Worm (Caenorhabditis elegans) whole organism, L1 larva: ENCODE data around the gene F55D10.4.

Experiments
- F16B12.6 ChIP-seq: fragments of 150-350 bp; optimal IDR thresholded peaks from 2 replicates; lab custom pipeline; 2014; ENCODE audit warnings: missing biosample characterization, missing genetic modification characterization
- alr-1 ChIP-seq: fragments of 200-800 bp; sonication (Bioruptor generic); optimal IDR thresholded peaks from 2 replicates; lab custom pipeline; 2018; ENCODE audit warnings: borderline replicate concordance, mild to moderate bottlenecking, missing genetic modification characterization, missing compliant biosample characterization
- aly-2 ChIP-seq: fragments of 150-350 bp; optimal IDR thresholded peaks from 2 replicates; lab custom pipeline; 2014; ENCODE audit warnings: missing biosample characterization, missing genetic modification characterization
- blmp-1 ChIP-seq: fragments of 150-350 bp; optimal IDR thresholded peaks from 2 replicates; lab custom pipeline; 2014; ENCODE audit warnings: missing biosample characterization, missing genetic modification characterization
- ceh-82 ChIP-seq, 3 experiments: fragments of 150-350 bp in 1 of 3; sonication (generic microtip) in 2 of 3; optimal IDR thresholded peaks; 2 replicates each; lab custom pipeline; 2014 to 2017; ENCODE audit warnings: missing biosample characterization in 3 of 3, missing genetic modification characterization in 3 of 3
- ceh-88 ChIP-seq: fragments of 200-800 bp; sonication (Bioruptor generic); IDR thresholded peaks from 2 replicates; pipeline ENCODE4 v1.3.6; 2022; ENCODE audit warnings: missing genetic modification characterization, missing compliant biosample characterization
- dpl-1 ChIP-seq, 3 experiments: fragments of 150-350 bp in 2 of 3; sonication (generic microtip) in 1 of 3; optimal IDR thresholded peaks; 2 replicates each; lab custom pipeline; 2014 to 2017; ENCODE audit warnings: missing biosample characterization in 3 of 3, missing genetic modification characterization in 3 of 3, missing genetic modification reagents in 3 of 3
- efl-1 ChIP-seq, 4 experiments: fragments of 150-350 bp; optimal IDR thresholded peaks in 3 of 4; peaks in 1 of 4; 1 replicate in 1 of 4; 2 replicates in 3 of 4; lab custom pipeline; 2014; ENCODE audit warnings: missing biosample characterization in 2 of 4, missing genetic modification characterization in 2 of 4, missing genetic modification reagents in 2 of 4
- efl-3 ChIP-seq: fragments of 200-800 bp; sonication (Bioruptor generic); optimal IDR thresholded peaks from 2 replicates; lab custom pipeline; 2018; ENCODE audit warnings: mild to moderate bottlenecking, missing genetic modification characterization, missing compliant biosample characterization
- egl-27 ChIP-seq, 2 experiments: fragments of 150-350 bp in 1 of 2; sonication (generic microtip); optimal IDR thresholded peaks; 3 replicates each; lab custom pipeline; 2017 to 2018; ENCODE audit warnings: missing biosample characterization in 2 of 2, missing genetic modification characterization in 2 of 2, missing genetic modification reagents in 2 of 2
- elt-2 ChIP-seq: sonication (generic microtip); optimal IDR thresholded peaks from 2 replicates; lab custom pipeline; 2016; ENCODE audit warnings: missing genetic modification characterization, mild to moderate bottlenecking, inconsistent platforms, missing compliant biosample characterization, missing genetic modification reagents
- elt-3 ChIP-seq, 6 experiments: fragments of 150-350 bp in 1 of 6; sonication (generic microtip); optimal IDR thresholded peaks; 2 replicates each; lab custom pipeline; 2017 to 2018; ENCODE audit warnings: missing biosample characterization in 6 of 6, missing genetic modification characterization in 6 of 6, inconsistent platforms in 1 of 6
- fkh-10 ChIP-seq: sonication (generic microtip); optimal IDR thresholded peaks from 2 replicates; lab custom pipeline; 2017; ENCODE audit warnings: missing biosample characterization, missing genetic modification reagents, missing genetic modification characterization
- fkh-4 ChIP-seq: sonication (generic microtip); optimal IDR thresholded peaks from 2 replicates; lab custom pipeline; 2016; ENCODE audit warnings: missing compliant biosample characterization, missing genetic modification characterization, borderline replicate concordance
- fkh-8 ChIP-seq: sonication (generic microtip); optimal IDR thresholded peaks from 2 replicates; lab custom pipeline; 2016; ENCODE audit warnings: mild to moderate bottlenecking, missing genetic modification characterization, missing compliant biosample characterization
- hlh-4 ChIP-seq: sonication (generic microtip); optimal IDR thresholded peaks from 2 replicates; lab custom pipeline; 2016; ENCODE audit warnings: mild to moderate bottlenecking, missing genetic modification characterization, missing compliant biosample characterization
- jun-1 ChIP-seq: fragments of 150-350 bp; optimal IDR thresholded peaks from 2 replicates; lab custom pipeline; 2014; ENCODE audit warnings: missing biosample characterization, missing genetic modification reagents, missing genetic modification characterization
- lin-14 ChIP-seq: fragments of 200-800 bp; sonication (Bioruptor generic); optimal IDR thresholded peaks from 2 replicates; lab custom pipeline; 2018; ENCODE audit warnings: mild to moderate bottlenecking, missing genetic modification characterization, moderate library complexity, missing compliant biosample characterization
- lin-35 ChIP-seq, 2 experiments: fragments of 150-350 bp; optimal IDR thresholded peaks; 2 replicates each; lab custom pipeline; 2014; ENCODE audit warnings: missing biosample characterization in 2 of 2, missing genetic modification characterization in 2 of 2, missing genetic modification reagents in 2 of 2
- lin-39 ChIP-seq: fragments of 150-350 bp; optimal IDR thresholded peaks from 2 replicates; lab custom pipeline; 2014; ENCODE audit warnings: missing biosample characterization, missing genetic modification reagents, missing genetic modification characterization
- mdl-1 ChIP-seq, 2 experiments: fragments of 150-350 bp; optimal IDR thresholded peaks; 2 replicates each; lab custom pipeline; 2014 to 2017; ENCODE audit warnings: missing biosample characterization in 2 of 2, missing genetic modification characterization in 2 of 2, inconsistent platforms in 1 of 2
- mep-1 ChIP-seq: fragments of 150-350 bp; optimal IDR thresholded peaks from 2 replicates; lab custom pipeline; 2014; ENCODE audit warnings: missing biosample characterization, missing genetic modification characterization
- nhr-12 ChIP-seq: sonication (generic microtip); optimal IDR thresholded peaks from 2 replicates; lab custom pipeline; 2017; ENCODE audit warnings: missing biosample characterization, missing genetic modification characterization
- nhr-19 ChIP-seq: fragments of 200-800 bp; sonication (Bioruptor generic); conservative IDR thresholded peaks from 2 replicates; pipeline ENCODE4 v1.3.6; 2022; ENCODE audit warnings: missing genetic modification characterization, missing compliant biosample characterization
- nhr-20 ChIP-seq: sonication (generic microtip); optimal IDR thresholded peaks from 2 replicates; lab custom pipeline; 2016; ENCODE audit warnings: mild to moderate bottlenecking, missing genetic modification characterization, missing compliant biosample characterization
- nhr-237 ChIP-seq: fragments of 150-350 bp; optimal IDR thresholded peaks from 2 replicates; lab custom pipeline; 2014; ENCODE audit warnings: missing biosample characterization, missing genetic modification characterization
- nhr-47 ChIP-seq: sonication (generic microtip); optimal IDR thresholded peaks from 2 replicates; lab custom pipeline; 2016; ENCODE audit warnings: mild to moderate bottlenecking, missing genetic modification characterization, moderate library complexity, missing compliant biosample characterization
- nhr-71 ChIP-seq: sonication (generic microtip); optimal IDR thresholded peaks from 2 replicates; lab custom pipeline; 2016; ENCODE audit warnings: mild to moderate bottlenecking, missing genetic modification characterization, moderate library complexity, missing compliant biosample characterization
- nhr-76 ChIP-seq: sonication (generic microtip); optimal IDR thresholded peaks from 2 replicates; lab custom pipeline; 2017; ENCODE audit warnings: missing biosample characterization, missing genetic modification characterization
- nhr-84 ChIP-seq: sonication (generic microtip); optimal IDR thresholded peaks from 2 replicates; lab custom pipeline; 2017; ENCODE audit warnings: missing biosample characterization, missing genetic modification characterization
- pqm-1 ChIP-seq: sonication (generic microtip); optimal IDR thresholded peaks from 3 replicates; lab custom pipeline; 2017; ENCODE audit warnings: missing biosample characterization, missing genetic modification characterization
- rnt-1 ChIP-seq: sonication (generic microtip); optimal IDR thresholded peaks from 2 replicates; lab custom pipeline; 2016; ENCODE audit warnings: mild to moderate bottlenecking, missing genetic modification characterization, moderate library complexity, missing compliant biosample characterization
- snu-23 ChIP-seq: sonication (generic microtip); optimal IDR thresholded peaks from 2 replicates; lab custom pipeline; 2016; ENCODE audit warnings: missing genetic modification characterization, missing compliant biosample characterization
- tbx-2 ChIP-seq: sonication (generic microtip); optimal IDR thresholded peaks from 2 replicates; lab custom pipeline; 2016; ENCODE audit warnings: missing genetic modification characterization, missing compliant biosample characterization
- tlp-1 ChIP-seq: fragments of 150-350 bp; optimal IDR thresholded peaks from 2 replicates; lab custom pipeline; 2014; ENCODE audit warnings: missing biosample characterization, missing genetic modification characterization
- unc-130 ChIP-seq: fragments of 150-350 bp; optimal IDR thresholded peaks from 2 replicates; lab custom pipeline; 2017; ENCODE audit warnings: missing biosample characterization, missing genetic modification characterization, inconsistent platforms
- unc-62 ChIP-seq: fragments of 150-350 bp; optimal IDR thresholded peaks from 2 replicates; lab custom pipeline; 2014; ENCODE audit warnings: missing biosample characterization, missing genetic modification reagents, missing genetic modification characterization
- unc-86 ChIP-seq: sonication (generic microtip); optimal IDR thresholded peaks from 2 replicates; lab custom pipeline; 2016; ENCODE audit warnings: missing genetic modification characterization, missing compliant biosample characterization
- xbp-1 ChIP-seq: sonication (generic microtip); optimal IDR thresholded peaks from 2 replicates; lab custom pipeline; 2016; ENCODE audit warnings: missing genetic modification characterization, missing compliant biosample characterization
- ztf-11 ChIP-seq, 2 experiments: sonication (generic microtip); optimal IDR thresholded peaks; 2 replicates each; lab custom pipeline; 2016 to 2017; ENCODE audit warnings: missing genetic modification characterization in 2 of 2, missing biosample characterization in 1 of 2, missing compliant biosample characterization in 1 of 2

Gene F55D10.4

DNA sequence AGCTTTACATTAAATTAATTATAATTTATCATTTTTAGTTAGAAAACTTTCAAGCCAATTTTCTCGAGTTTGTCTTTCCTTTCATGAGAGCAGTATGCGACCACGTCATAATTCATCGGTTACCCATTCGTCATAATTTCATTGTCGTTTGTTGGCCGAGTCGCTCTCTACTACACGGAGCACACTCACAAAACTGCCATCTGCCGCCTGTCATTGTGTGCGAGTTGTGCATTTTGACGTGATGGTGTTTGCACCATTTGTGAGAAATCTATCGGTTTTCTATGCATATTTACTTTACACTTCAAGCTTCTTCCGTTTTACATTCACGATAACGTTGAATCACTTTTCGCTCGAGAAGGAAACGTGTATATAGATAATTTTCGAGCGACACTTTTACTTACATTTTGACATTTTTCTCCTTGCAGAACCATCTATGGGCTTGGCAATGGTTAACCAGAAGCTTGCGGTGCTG is 13.7 kb downstream of the F55D10.4 start, which contains the start of gene dhhc-10 (continued):
- peak; percentile 22 for TF ChIP-seq unc-130
- peak; percentile 44 for TF ChIP-seq unc-86
- peak in 2 of 3 experiments; percentile 27 to 28 for TF ChIP-seq dpl-1 (GFP tag; optimal IDR thresholded peaks at IDR 0.05; lab: Kevin White, UChicago)
- peak; percentile 8 for TF ChIP-seq pqm-1 (tag; lab: Kevin White, UChicago)
- peak; percentile 91 for TF ChIP-seq elt-2 (tag; lab: Kevin White, UChicago)

- TF ChIP-seq nhr-20 (peak; percentile 34), lin-14 (GFP tag; lab: Kevin White, UChicago) (peak; percentile 56), nhr-71 (peak; percentile 33), elt-3 (tag; optimal IDR thresholded peaks at IDR 0.05; lab: Kevin White, UChicago) (peak in 1 of 6 experiments; percentile 23), unc-62 (GFP tag; lab: Kevin White, UChicago) (no peak), blmp-1 (tag; lab: Kevin White, UChicago) (no peak)
These were observed 14.8 kb downstream of the F55D10.4 start for ce11 chrX:4705666-4706065.

- TF ChIP-seq lin-35 (GFP tag; optimal IDR thresholded peaks at IDR 0.05; lab: Kevin White, UChicago): no peak
- TF ChIP-seq nhr-237 (tag; lab: Kevin White, UChicago): no peak
- TF ChIP-seq blmp-1 (tag; lab: Kevin White, UChicago): no peak
- no peak for TF ChIP-seq nhr-84 (tag; lab: Kevin White, UChicago)
- no peak for TF ChIP-seq dpl-1 (GFP tag; optimal IDR thresholded peaks at IDR 0.05; lab: Kevin White, UChicago)
- no peak for TF ChIP-seq fkh-8 (tag; lab: Kevin White, UChicago)
- no peak for TF ChIP-seq nhr-20
- no peak for TF ChIP-seq fkh-4 (tag; lab: Kevin White, UChicago)
- TF ChIP-seq alr-1 (tag; lab: Kevin White, UChicago): no peak
- no peak for TF ChIP-seq aly-2 (tag; lab: Kevin White, UChicago)
- TF ChIP-seq egl-27 (tag; optimal IDR thresholded peaks at IDR 0.05; lab: Kevin White, UChicago): no peak
- no peak for TF ChIP-seq ceh-88 (GFP tag; lab: Robert Waterston, UW)
- TF ChIP-seq hlh-4 (tag; lab: Kevin White, UChicago): no peak
- no peak for TF ChIP-seq ztf-11 (tag; optimal IDR thresholded peaks at IDR 0.05; lab: Kevin White, UChicago)
- TF ChIP-seq nhr-76: no peak
These were observed 15.6 kb downstream of the F55D10.4 start, which contains the start of gene aqp-8 for ce11 chrX:4704877-4705276. aqp-8 (minus strand) TSS chrX:4704977.

ce11 chrX:4700083-4700482 is 20.4 kb downstream of the F55D10.4 start:
- peak; percentile 15 for TF ChIP-seq pqm-1 (tag; lab: Kevin White, UChicago)
- peak in 1 of 2 experiments; percentile 33 for TF ChIP-seq lin-35 (GFP tag; optimal IDR thresholded peaks at IDR 0.05; lab: Kevin White, UChicago)
- TF ChIP-seq elt-2 (tag; lab: Kevin White, UChicago): peak; percentile 75
- no peak for TF ChIP-seq efl-3 (GFP tag; lab: Kevin White, UChicago)

DNA sequence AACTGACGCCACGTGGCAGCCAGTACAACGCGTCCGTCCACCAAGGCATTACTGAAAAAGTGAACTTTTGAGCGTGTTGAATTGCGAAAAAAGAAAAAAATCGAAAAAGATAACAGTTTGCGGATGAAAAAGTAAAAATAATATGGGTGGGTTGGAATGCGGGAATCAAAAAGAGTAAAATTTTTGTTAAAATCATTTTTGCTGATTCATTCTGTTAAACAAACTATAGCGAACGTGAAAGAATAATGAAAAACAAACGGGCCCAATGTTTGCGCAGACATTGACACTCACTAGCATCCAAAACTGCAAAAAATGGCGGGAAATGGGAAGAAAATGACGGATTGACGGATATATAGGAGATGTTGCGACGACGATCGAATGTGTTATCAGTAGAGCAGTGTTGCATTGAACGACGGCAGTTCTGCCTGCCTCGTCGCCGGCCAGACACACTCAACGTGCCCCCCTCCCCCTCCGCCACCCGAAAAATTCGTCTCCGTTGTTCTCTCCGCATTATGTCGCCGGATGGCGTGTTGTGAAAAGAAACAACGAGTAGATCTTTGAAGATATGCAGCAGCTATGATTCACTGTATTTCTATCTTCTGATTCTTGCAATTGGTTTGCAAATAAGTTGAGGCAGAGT is 20.9 kb downstream of the F55D10.4 start, which contains the start of gene hyl-2:
hyl-2 (minus strand) TSS at position 51 of the 640 bp plus-strand sequence.
- TF ChIP-seq pqm-1 (tag; lab: Kevin White, UChicago) (no peak), rnt-1 (tag; lab: Kevin White, UChicago) (peak; percentile 48), F16B12.6 (tag; lab: Kevin White, UChicago) (peak; percentile 6), fkh-8 (tag; lab: Kevin White, UChicago) (peak; percentile 31), ceh-82 (tag; optimal IDR thresholded peaks at IDR 0.05; lab: Kevin White, UChicago) (peak in 1 of 3 experiments; percentile 50), nhr-20 (peak; percentile 37), nhr-47 (tag; lab: Kevin White, UChicago) (peak; percentile 37), blmp-1 (tag; lab: Kevin White, UChicago) (peak; percentile 43), efl-1 (optimal IDR thresholded peaks at IDR 0.05; lab: Kevin White, UChicago) (peak in 1 of 2 experiments; percentile 44), efl-1 (GFP tag; optimal IDR thresholded peaks at IDR 0.05 in 1 of 2; lab: Kevin White, UChicago) (peak in 1 of 2 experiments; percentile 91), nhr-12 (tag; lab: Kevin White, UChicago) (no peak), dpl-1 (GFP tag; optimal IDR thresholded peaks at IDR 0.05; lab: Kevin White, UChicago) (peak in 2 of 3 experiments; percentile 6 to 37), snu-23 (GFP tag; lab: Kevin White, UChicago) (peak; percentile 62), mep-1 (tag; lab: Kevin White, UChicago) (peak; percentile 44), lin-35 (GFP tag; optimal IDR thresholded peaks at IDR 0.05; lab: Kevin White, UChicago) (peak in 1 of 2 experiments; percentile 33), jun-1 (tag; lab: Kevin White, UChicago) (no peak), fkh-10 (peak; percentile 34), tbx-2 (tag; lab: Kevin White, UChicago) (peak; percentile 22), unc-86 (no peak), mdl-1 (tag; optimal IDR thresholded peaks at IDR 0.05; lab: Kevin White, UChicago) (peak in 1 of 2 experiments; percentile 57), lin-39 (no peak), nhr-19 (GFP tag; lab: Robert Waterston, UW) (peak; percentile 34), fkh-4 (tag; lab: Kevin White, UChicago) (no peak), tlp-1 (tag; lab: Kevin White, UChicago) (no peak), xbp-1 (peak; percentile 35), elt-2 (tag; lab: Kevin White, UChicago) (no peak)
